Worm (Caenorhabditis elegans): Measurements from ENCODE around the gene Y48A6B.8.

- no peak for TF ChIP-seq nhr-77 (tag; optimal IDR thresholded peaks at IDR 0.05)
- no peak for TF ChIP-seq nhr-11 (tag; optimal IDR thresholded peaks at IDR 0.05)
- TF ChIP-seq ama-1 (optimal IDR thresholded peaks at IDR 0.05), result no peak
- no peak for TF ChIP-seq mab-5 (tag; optimal IDR thresholded peaks at IDR 0.05)
These were observed 10.0 kb upstream of the Y48A6B.8 start for ce11 chrIII:11039250-11039649.

Data from whole organism, L2 larva.